Worm (Caenorhabditis elegans) whole organism, young adult: ENCODE results near the gene T01B7.5.

Experiments
- D2030.7 ChIP-seq: fragments of 200-800 bp; sonication (Bioruptor generic); IDR thresholded peaks from 2 replicates; pipeline ENCODE4 v1.3.6; 2022; ENCODE audit warnings: missing genetic modification reagents, missing genetic modification characterization, missing compliant biosample characterization
- dpl-1 ChIP-seq: fragments of 150-350 bp; optimal IDR thresholded peaks from 2 replicates; lab custom pipeline; 2014; ENCODE audit warnings: missing biosample characterization, missing genetic modification reagents, missing genetic modification characterization
- lir-1 ChIP-seq: fragments of 200-800 bp; sonication (Bioruptor generic); conservative IDR thresholded peaks from 2 replicates; pipeline ENCODE4 v1.3.6; 2022; ENCODE audit warnings: missing genetic modification reagents, missing genetic modification characterization, missing compliant biosample characterization
- nhr-80 ChIP-seq: sonication (generic microtip); optimal IDR thresholded peaks from 2 replicates; lab custom pipeline; 2016; ENCODE audit warnings: missing genetic modification characterization, missing compliant biosample characterization
- unc-62 ChIP-seq: fragments of 150-350 bp; optimal IDR thresholded peaks from 2 replicates; lab custom pipeline; 2014; ENCODE audit warnings: missing biosample characterization, missing genetic modification reagents, missing genetic modification characterization

- TF ChIP-seq unc-62 (GFP tag; lab: Kevin White, UChicago) (no peak), lir-1 (no peak), D2030.7 (GFP tag; lab: Robert Waterston, UW) (no peak; the same call in 1 of the 2 replicates), nhr-80 (tag; lab: Kevin White, UChicago) (no peak), dpl-1 (no peak)
These were observed 45.8 kb upstream of the T01B7.5 start for ce11 chrII:8670835-8671234.
